Worm (Caenorhabditis elegans): ENCODE data around the gene chil-9.

DNA sequence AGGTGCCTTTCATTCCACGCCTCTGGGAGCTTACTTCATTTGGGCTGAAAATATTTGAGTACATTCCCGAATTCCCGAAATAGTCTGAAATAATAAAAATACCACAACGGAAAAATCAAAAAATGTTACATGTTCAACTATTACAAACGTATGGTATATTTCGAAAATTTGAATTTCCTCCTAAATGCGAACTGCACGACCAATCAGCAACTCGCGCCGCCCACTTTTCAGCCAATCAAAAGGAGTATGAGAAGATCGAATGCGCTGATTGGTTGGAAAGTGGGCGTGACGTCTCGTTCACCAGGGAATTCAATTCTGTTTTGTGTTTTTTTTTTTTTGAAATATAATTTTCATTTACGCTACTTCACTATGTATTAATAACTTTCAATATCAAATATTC lies 23.6 kb upstream of the chil-9 start, which contains the start of gene old-1:
- TF ChIP-seq Y53G8AR.9 (GFP tag; conservative IDR thresholded peaks at IDR 0.05) (no peak), ceh-79 (tag; optimal IDR thresholded peaks at IDR 0.05) (no peak), xnd-1 (tag; optimal IDR thresholded peaks at IDR 0.05) (no peak), aptf-3 (GFP tag; IDR thresholded peaks at IDR 0.05) (no peak), nhr-90 (tag; optimal IDR thresholded peaks at IDR 0.05) (no peak), pha-4 (tag; optimal IDR thresholded peaks at IDR 0.05) (no peak), egl-44 (GFP tag; IDR thresholded peaks at IDR 0.05) (no peak), snpc-1.3 (tag; optimal IDR thresholded peaks at IDR 0.05; ENCODE audit: insufficient read depth) (no peak), ceh-58 (GFP tag; IDR thresholded peaks at IDR 0.05) (no peak), egl-18 (GFP tag; IDR thresholded peaks at IDR 0.05) (no peak), pbrm-1 (GFP tag; IDR thresholded peaks at IDR 0.05) (no peak), snpc-4 (GFP tag; optimal IDR thresholded peaks at IDR 0.05) (no peak), snpc-4 (tag; optimal IDR thresholded peaks at IDR 0.05) (no peak), nhr-27 (tag; optimal IDR thresholded peaks at IDR 0.05) (no peak)

All from whole organism, young adult.